Fruit fly (Drosophila melanogaster) whole organism, embryonic: ENCODE results near the gene Mst36Fb.
A peak's percentile ranks its signal among the peaks of the same experiment; 100 is the strongest.

Source experiments
- Atf3 ChIP-seq: fragments of 200-800 bp; sonication (Bioruptor generic); optimal IDR thresholded peaks from 3 replicates; lab custom pipeline; 2016; ENCODE audit warnings: missing biosample characterization, missing genetic modification characterization
- CG10274 ChIP-seq: fragments of 200-800 bp; sonication (Bioruptor generic); optimal IDR thresholded peaks from 3 replicates; lab custom pipeline; 2017; ENCODE audit warnings: missing biosample characterization, mild to moderate bottlenecking, missing genetic modification characterization
- CG10321 ChIP-seq: fragments of 200-800 bp; sonication (Bioruptor generic); IDR thresholded peaks from 2 replicates; pipeline ENCODE4 v1.3.6; 2022; ENCODE audit warnings: missing biosample characterization, missing genetic modification characterization
- CG1233 ChIP-seq: fragments of 200-800 bp; sonication (Bioruptor generic); optimal IDR thresholded peaks from 4 replicates; lab custom pipeline; 2018; ENCODE audit warnings: missing biosample characterization, mild to moderate bottlenecking, missing genetic modification characterization
- CG13123 ChIP-seq: fragments of 200-800 bp; sonication (Bioruptor generic); optimal IDR thresholded peaks from 2 replicates; lab custom pipeline; 2016; ENCODE audit warnings: missing biosample characterization, missing genetic modification characterization
- CG15479 ChIP-seq: fragments of 200-800 bp; sonication (Bioruptor generic); optimal IDR thresholded peaks from 3 replicates; lab custom pipeline; 2019; ENCODE audit warnings: missing biosample characterization, mild to moderate bottlenecking, missing genetic modification characterization, moderate library complexity
- CG18011 ChIP-seq: fragments of 200-800 bp; sonication (Bioruptor generic); optimal IDR thresholded peaks from 2 replicates; lab custom pipeline; 2017; ENCODE audit warnings: missing biosample characterization, missing genetic modification characterization, mild to moderate bottlenecking, moderate library complexity, missing genotype
- CG2678 ChIP-seq: fragments of 200-800 bp; sonication (Bioruptor generic); optimal IDR thresholded peaks from 3 replicates; lab custom pipeline; 2019; ENCODE audit warnings: missing biosample characterization, mild to moderate bottlenecking, missing genetic modification characterization, moderate library complexity
- CG30403 ChIP-seq: fragments of 200-800 bp; sonication (Bioruptor generic); optimal IDR thresholded peaks from 3 replicates; lab custom pipeline; 2016; ENCODE audit warnings: missing biosample characterization, missing genetic modification characterization
- CG3065 ChIP-seq: fragments of 200-800 bp; sonication (Bioruptor generic); optimal IDR thresholded peaks from 2 replicates; lab custom pipeline; 2016; ENCODE audit warnings: missing biosample characterization, missing genetic modification characterization
- CG7963 ChIP-seq: fragments of 200-800 bp; sonication (Bioruptor generic); IDR thresholded peaks from 3 replicates; pipeline ENCODE4 v1.3.6; 2022; ENCODE audit warnings: missing biosample characterization, missing genetic modification characterization; ENCODE audit not compliant: partially characterized antibody
- CG8765 ChIP-seq: fragments of 200-800 bp; sonication (Bioruptor generic); IDR thresholded peaks from 2 replicates; pipeline ENCODE4 v1.3.6; 2022; ENCODE audit warnings: missing biosample characterization, missing genetic modification characterization
- CG8944 ChIP-seq: fragments of 200-800 bp; sonication (Bioruptor generic); optimal IDR thresholded peaks from 3 replicates; lab custom pipeline; 2016; ENCODE audit warnings: missing biosample characterization, missing genetic modification characterization
- CG9437 ChIP-seq: fragments of 200-800 bp; sonication (Bioruptor generic); optimal IDR thresholded peaks from 2 replicates; lab custom pipeline; 2018; ENCODE audit warnings: missing biosample characterization, mild to moderate bottlenecking, missing genetic modification characterization
- Fer1 ChIP-seq: fragments of 200-800 bp; sonication (Bioruptor generic); optimal IDR thresholded peaks from 2 replicates; lab custom pipeline; 2017; ENCODE audit warnings: missing biosample characterization, mild to moderate bottlenecking, missing genetic modification characterization
- HLH3B ChIP-seq: fragments of 200-800 bp; sonication (Bioruptor generic); IDR thresholded peaks from 2 replicates; pipeline ENCODE4 v1.3.6; 2022; ENCODE audit warnings: missing biosample characterization, missing genetic modification characterization
- HLH4C ChIP-seq: fragments of 200-800 bp; sonication (Bioruptor generic); IDR thresholded peaks from 3 replicates; pipeline ENCODE4 v1.3.6; 2022; ENCODE audit warnings: missing biosample characterization, missing genetic modification characterization; ENCODE audit not compliant: partially characterized antibody
- Lpt ChIP-seq: fragments of >200 bp; optimal IDR thresholded peaks from 2 replicates; lab custom pipeline; 2018; ENCODE audit warnings: missing biosample characterization, missing genetic modification characterization
- Ravus ChIP-seq: fragments of 200-800 bp; sonication (Bioruptor generic); IDR thresholded peaks from 2 replicates; pipeline ENCODE4 v1.3.6; 2022; ENCODE audit warnings: missing biosample characterization, missing genetic modification characterization
- Side ChIP-seq: fragments of 200-800 bp; sonication (Bioruptor generic); optimal IDR thresholded peaks from 2 replicates; lab custom pipeline; 2016; ENCODE audit warnings: missing biosample characterization, missing genetic modification characterization
- Sin3A ChIP-seq: fragments of >200 bp; optimal IDR thresholded peaks from 2 replicates; lab custom pipeline; 2018
- Trl ChIP-seq, 3 experiments: fragments of >200 bp in 2 of 3; fragments of 200-800 bp in 1 of 3; sonication (Bioruptor generic) in 1 of 3; optimal IDR thresholded peaks; 2 replicates in 1 of 3; 3 replicates in 2 of 3; lab custom pipeline; 2016 to 2017; ENCODE audit warnings: missing biosample characterization in 1 of 3, missing genetic modification characterization in 1 of 3
- ap ChIP-seq: fragments of 200-800 bp; sonication (Bioruptor generic); IDR thresholded peaks from 2 replicates; pipeline ENCODE4 v1.3.6; 2022; ENCODE audit warnings: missing biosample characterization, missing genetic modification characterization
- caup ChIP-seq: fragments of 200-800 bp; sonication (Bioruptor generic); optimal IDR thresholded peaks from 3 replicates; lab custom pipeline; 2017; ENCODE audit warnings: missing biosample characterization, mild to moderate bottlenecking, missing genetic modification characterization, moderate library complexity; ENCODE audit not compliant: severe bottlenecking
- ci ChIP-seq: fragments of 200-800 bp; sonication (Bioruptor generic); IDR thresholded peaks from 3 replicates; pipeline ENCODE4 v1.3.6; 2022; ENCODE audit warnings: missing biosample characterization, missing genetic modification characterization
- dati ChIP-seq: fragments of 200-800 bp; sonication (Bioruptor generic); IDR thresholded peaks from 2 replicates; pipeline ENCODE4 v1.3.6; 2022; ENCODE audit warnings: missing biosample characterization, missing genetic modification characterization
- grau ChIP-seq: fragments of 200-800 bp; optimal IDR thresholded peaks from 3 replicates; lab custom pipeline; 2019; ENCODE audit warnings: missing biosample characterization, mild to moderate bottlenecking, missing genetic modification characterization, moderate library complexity
- hkb ChIP-seq, 2 experiments: fragments of 200-800 bp in 1 of 2; fragments of >200 bp in 1 of 2; sonication (Bioruptor generic) in 1 of 2; IDR thresholded peaks in 1 of 2; optimal IDR thresholded peaks in 1 of 2; 2 replicates each; pipeline versions ENCODE4 v1.3.6 to Lab custom; 2017 to 2022; ENCODE audit warnings: missing biosample characterization in 1 of 2, missing genetic modification characterization in 1 of 2
- klu ChIP-seq: fragments of 200-800 bp; sonication (Bioruptor generic); IDR thresholded peaks from 2 replicates; pipeline ENCODE4 v1.3.6; 2022; ENCODE audit warnings: missing biosample characterization, missing genetic modification characterization
- knrl ChIP-seq: fragments of 200-800 bp; sonication (Bioruptor generic); IDR thresholded peaks from 3 replicates; pipeline ENCODE4 v1.3.6; 2022; ENCODE audit warnings: missing biosample characterization, missing genetic modification characterization; ENCODE audit not compliant: partially characterized antibody
- mirr ChIP-seq: fragments of 200-800 bp; sonication (Bioruptor generic); optimal IDR thresholded peaks from 3 replicates; lab custom pipeline; 2018; ENCODE audit warnings: missing biosample characterization, mild to moderate bottlenecking, missing genetic modification characterization
- oc ChIP-seq: fragments of 200-800 bp; sonication (Bioruptor generic); optimal IDR thresholded peaks from 2 replicates; lab custom pipeline; 2018; ENCODE audit warnings: missing biosample characterization, mild to moderate bottlenecking, missing genetic modification characterization, moderate library complexity
- odd ChIP-seq: fragments of 200-800 bp; sonication (Bioruptor generic); optimal IDR thresholded peaks from 2 replicates; lab custom pipeline; 2017; ENCODE audit warnings: missing biosample characterization, mild to moderate bottlenecking, missing genetic modification characterization
- psq ChIP-seq: fragments of 200-800 bp; sonication (Bioruptor generic); optimal IDR thresholded peaks from 2 replicates; lab custom pipeline; 2017; ENCODE audit warnings: missing biosample characterization, missing genetic modification characterization
- ro ChIP-seq: fragments of 200-800 bp; sonication (Bioruptor generic); IDR thresholded peaks from 2 replicates; pipeline ENCODE4 v1.3.6; 2022; ENCODE audit warnings: missing biosample characterization, missing genetic modification characterization
- salm ChIP-seq: fragments of 200-800 bp; sonication (Bioruptor generic); optimal IDR thresholded peaks from 2 replicates; lab custom pipeline; 2018; ENCODE audit warnings: missing biosample characterization, mild to moderate bottlenecking, missing genetic modification characterization
- seq ChIP-seq: fragments of 200-800 bp; sonication (Bioruptor generic); IDR thresholded peaks from 2 replicates; pipeline ENCODE4 v1.3.6; 2022; ENCODE audit warnings: missing biosample characterization, missing genetic modification characterization
- tll ChIP-seq, 2 experiments: fragments of 200-800 bp in 1 of 2; fragments of >200 bp in 1 of 2; sonication (Bioruptor generic) in 1 of 2; optimal IDR thresholded peaks; 2 replicates each; lab custom pipeline; 2017 to 2019; ENCODE audit warnings: missing biosample characterization in 2 of 2, missing genetic modification characterization in 2 of 2, mild to moderate bottlenecking in 1 of 2, moderate library complexity in 1 of 2
- trh ChIP-seq: fragments of 200-800 bp; sonication (Bioruptor generic); optimal IDR thresholded peaks from 2 replicates; lab custom pipeline; 2016; ENCODE audit warnings: missing biosample characterization, missing genetic modification characterization
- twi ChIP-seq: fragments of 200-800 bp; optimal IDR thresholded peaks from 2 replicates; lab custom pipeline; 2019; ENCODE audit warnings: missing biosample characterization, mild to moderate bottlenecking, missing genetic modification characterization, moderate library complexity
- tx ChIP-seq: fragments of 200-800 bp; sonication (Bioruptor generic); optimal IDR thresholded peaks from 2 replicates; lab custom pipeline; 2016; ENCODE audit warnings: missing biosample characterization, missing genetic modification characterization
- unc-4 ChIP-seq: fragments of 200-800 bp; sonication (Bioruptor generic); IDR thresholded peaks from 2 replicates; pipeline ENCODE4 v1.3.6; 2022; ENCODE audit warnings: missing biosample characterization, missing genetic modification characterization; ENCODE audit not compliant: partially characterized antibody
- unpg ChIP-seq: fragments of 200-800 bp; sonication (Bioruptor generic); optimal IDR thresholded peaks from 3 replicates; lab custom pipeline; 2018; ENCODE audit warnings: missing biosample characterization, mild to moderate bottlenecking, missing genetic modification characterization, moderate library complexity
- zfh1 ChIP-seq: fragments of 200-800 bp; sonication (Bioruptor generic); IDR thresholded peaks from 3 replicates; pipeline ENCODE4 v1.3.6; 2022; ENCODE audit warnings: missing biosample characterization, missing genetic modification characterization

The Mst36Fb gene

DNA sequence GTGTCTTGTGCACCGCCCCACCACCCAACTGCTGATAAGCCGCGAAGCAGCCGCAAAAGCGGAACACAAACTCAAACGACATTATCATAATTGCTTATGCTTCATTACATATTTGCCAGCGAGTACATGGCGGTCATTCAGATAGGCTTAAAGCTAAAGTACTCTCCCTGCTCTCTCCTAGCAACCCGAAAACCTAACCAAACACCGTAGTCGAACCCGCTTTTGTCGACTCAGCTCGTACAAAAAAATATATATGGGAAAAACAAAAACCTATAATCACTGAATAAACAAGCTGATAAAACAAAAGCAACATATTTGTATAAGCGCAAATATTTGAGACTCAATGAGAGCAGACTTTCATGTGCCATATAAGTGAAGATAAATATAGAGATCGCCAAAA, 47.9 kb downstream of the Mst36Fb start (continued):
- TF ChIP-seq CG8944 (GFP tag; lab: Kevin White, UChicago) (peak; percentile 84), psq (GFP tag; lab: Kevin White, UChicago) (peak; percentile 72), twi (tag; lab: Kevin White, UChicago) (peak; percentile 42), grau (tag; lab: Kevin White, UChicago) (peak; percentile 65), unpg (GFP tag; lab: Kevin White, UChicago) (peak; percentile 79), CG10274 (GFP tag; lab: Kevin White, UChicago) (peak; percentile 47), HLH4C (GFP tag; lab: Robert Waterston, UW) (no peak), CG8765 (no peak), klu (no peak), Lpt (GFP tag; lab: Kevin White, UChicago) (no peak), ap (GFP tag; lab: Robert Waterston, UW) (peak; percentile 51; the same call in 1 of the 2 replicates), Trl (optimal IDR thresholded peaks at IDR 0.05; lab: Kevin White, UChicago) (peak in 1 of 2 experiments; percentile 0), Trl (GFP tag; optimal IDR thresholded peaks at IDR 0.05; lab: Kevin White, UChicago) (peak; percentile 85), seq (GFP tag; lab: Robert Waterston, UW) (peak; percentile 81; the same call in 1 of the 2 replicates), caup (GFP tag; lab: Kevin White, UChicago) (peak; percentile 92), CG10321 (0 out of 2 replicates have a peak, but pooled peaks have one; percentile 27), CG30403 (GFP tag; lab: Kevin White, UChicago) (peak; percentile 44), Ravus (GFP tag; lab: Robert Waterston, UW) (no peak), CG7963 (GFP tag; lab: Robert Waterston, UW) (no peak), tll (GFP tag; optimal IDR thresholded peaks at IDR 0.05; lab: Kevin White, UChicago) (peak in 1 of 2 experiments; percentile 68), knrl (GFP tag; lab: Robert Waterston, UW) (no peak), CG2678 (tag; lab: Kevin White, UChicago) (peak; percentile 87), hkb (optimal IDR thresholded peaks at IDR 0.05; lab: Kevin White, UChicago) (no peak), hkb (GFP tag; IDR thresholded peaks at IDR 0.05; lab: Robert Waterston, UW) (peak; percentile 79), Side (GFP tag; lab: Kevin White, UChicago) (peak; percentile 91), mirr (peak; percentile 68), ro (GFP tag; lab: Robert Waterston, UW) (no peak), Sin3A (lab: Kevin White, UChicago) (no peak), CG9437 (no peak), salm (peak; percentile 79), unc-4 (GFP tag; lab: Robert Waterston, UW) (no peak), CG15479 (GFP tag; lab: Kevin White, UChicago) (peak; percentile 78), oc (peak; percentile 93), trh (GFP tag; lab: Kevin White, UChicago) (peak; percentile 79), ci (GFP tag; lab: Robert Waterston, UW) (peak; percentile 87), odd (GFP tag; lab: Kevin White, UChicago) (peak; percentile 93), tx (GFP tag; lab: Kevin White, UChicago) (peak; percentile 32), HLH3B (GFP tag; lab: Robert Waterston, UW) (peak; percentile 75; the same call in 1 of the 2 replicates), dati (GFP tag; lab: Robert Waterston, UW) (no peak), CG18011 (GFP tag; lab: Kevin White, UChicago) (peak; percentile 76), CG13123 (GFP tag; lab: Kevin White, UChicago) (peak; percentile 81), CG1233 (GFP tag; lab: Kevin White, UChicago) (peak; percentile 76), zfh1 (peak; percentile 67; the same call in 2 of the 3 replicates), Atf3 (peak; percentile 79), CG3065 (GFP tag; lab: Kevin White, UChicago) (peak; percentile 72), Fer1 (GFP tag; lab: Kevin White, UChicago) (peak; percentile 91)
- TF ChIP-seq, all 482 proteins: peak for 365
